Worm (Caenorhabditis elegans): ENCODE data around the gene F11F1.1.

ce11 chrIII:13436843-13437242 is 41.5 kb downstream of the F11F1.1 start, which contains the start of gene F45G2.9:
- TF ChIP-seq lin-35 (GFP tag; optimal IDR thresholded peaks at IDR 0.05) (no peak), skn-1 (tag; optimal IDR thresholded peaks at IDR 0.05) (no peak), isw-1 (GFP tag; IDR thresholded peaks at IDR 0.05) (no peak), lin-13 (GFP tag; optimal IDR thresholded peaks at IDR 0.05) (no peak), mep-1 (tag; optimal IDR thresholded peaks at IDR 0.05) (no peak), blmp-1 (tag; optimal IDR thresholded peaks at IDR 0.05) (no peak)

Measured in whole organism, L1 larva.